Worm (Caenorhabditis elegans): ENCODE data around the gene clec-266.

DNA sequence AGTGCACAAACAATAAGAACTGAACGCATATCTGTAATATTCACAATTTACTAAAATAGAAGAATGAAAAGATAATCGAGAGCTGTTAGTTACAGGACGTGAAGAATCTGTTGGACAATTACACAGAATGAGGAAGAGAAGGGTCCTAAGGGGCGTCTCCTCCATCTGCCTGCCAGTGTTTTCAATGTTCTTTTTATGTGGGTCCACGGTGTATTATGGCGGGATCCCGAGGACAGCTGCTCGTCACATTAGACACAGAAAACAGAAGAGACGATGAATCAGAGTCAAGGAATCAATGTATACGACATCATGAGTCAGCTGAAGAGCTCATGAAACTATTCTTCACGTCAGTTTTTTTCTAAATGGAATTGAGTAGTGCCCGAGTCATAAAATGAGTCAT lies 25.6 kb downstream of the clec-266 start, which contains the start of gene ttr-6:
- TF ChIP-seq pqm-1 (tag; optimal IDR thresholded peaks at IDR 0.05) (no peak), lin-13 (GFP tag; optimal IDR thresholded peaks at IDR 0.05) (no peak), Y116A8C.19 (tag; optimal IDR thresholded peaks at IDR 0.05; ENCODE audit: borderline replicate concordance) (no peak), ama-1 (optimal IDR thresholded peaks at IDR 0.05) (no peak), elt-2 (tag; optimal IDR thresholded peaks at IDR 0.05) (no peak), ceh-82 (tag; optimal IDR thresholded peaks at IDR 0.05) (no peak), aly-2 (tag; optimal IDR thresholded peaks at IDR 0.05) (no peak), fkh-4 (tag; optimal IDR thresholded peaks at IDR 0.05; ENCODE audit: borderline replicate concordance) (no peak), grh-1 (GFP tag; IDR thresholded peaks at IDR 0.05) (no peak), ztf-11 (tag; optimal IDR thresholded peaks at IDR 0.05) (no peak), unc-62 (GFP tag; optimal IDR thresholded peaks at IDR 0.05) (no peak), nhr-76 (tag; optimal IDR thresholded peaks at IDR 0.05) (no peak), tbx-2 (tag; optimal IDR thresholded peaks at IDR 0.05) (no peak)

Measured in whole organism, L1 larva.